Worm (Caenorhabditis elegans) whole organism, late embryonic: ENCODE measurements around the gene mab-10.

Experiments used
- C08G9.2 ChIP-seq: sonication (generic microtip); optimal IDR thresholded peaks from 2 replicates; lab custom pipeline; 2016; ENCODE audit warnings: mild to moderate bottlenecking, missing genetic modification characterization, moderate library complexity, missing compliant biosample characterization
- C38D4.7 ChIP-seq: fragments of 200-800 bp; sonication (Bioruptor generic); optimal IDR thresholded peaks from 2 replicates; lab custom pipeline; 2018; ENCODE audit warnings: mild to moderate bottlenecking, missing genetic modification characterization, moderate library complexity, missing compliant biosample characterization
- F13H6.1 ChIP-seq: sonication (generic microtip); optimal IDR thresholded peaks from 2 replicates; lab custom pipeline; 2016; ENCODE audit warnings: missing genetic modification characterization, missing compliant biosample characterization
- K02D7.2 ChIP-seq: sonication (generic microtip); optimal IDR thresholded peaks from 2 replicates; lab custom pipeline; 2017; ENCODE audit warnings: mild to moderate bottlenecking, missing genetic modification characterization, missing compliant biosample characterization
- K09A11.1 ChIP-seq: sonication (generic microtip); optimal IDR thresholded peaks from 2 replicates; lab custom pipeline; 2017; ENCODE audit warnings: antibody characterized with exemption, mild to moderate bottlenecking, missing genetic modification characterization, missing compliant biosample characterization; ENCODE audit not compliant: insufficient read depth
- ahr-1 ChIP-seq: sonication (generic microtip); optimal IDR thresholded peaks from 2 replicates; lab custom pipeline; 2016; ENCODE audit warnings: missing genetic modification characterization, missing compliant biosample characterization
- ama-1 ChIP-seq: fragments of 150-350 bp; optimal IDR thresholded peaks from 2 replicates; lab custom pipeline; 2014
- ceh-14 ChIP-seq: sonication (generic microtip); optimal IDR thresholded peaks from 2 replicates; lab custom pipeline; 2016; ENCODE audit warnings: missing genotype, missing genetic modification characterization, missing compliant biosample characterization
- ceh-18 ChIP-seq: sonication (generic microtip); optimal IDR thresholded peaks from 2 replicates; lab custom pipeline; 2016; ENCODE audit warnings: missing genetic modification characterization, missing compliant biosample characterization
- ceh-22 ChIP-seq: sonication (generic microtip); optimal IDR thresholded peaks from 2 replicates; lab custom pipeline; 2017; ENCODE audit warnings: missing biosample characterization, missing genetic modification characterization
- ceh-24 ChIP-seq: sonication (generic microtip); optimal IDR thresholded peaks from 2 replicates; lab custom pipeline; 2016; ENCODE audit warnings: mild to moderate bottlenecking, missing genetic modification characterization, missing compliant biosample characterization
- ceh-30 ChIP-seq: fragments of 150-350 bp; optimal IDR thresholded peaks from 2 replicates; lab custom pipeline; 2014; ENCODE audit warnings: missing biosample characterization, missing genetic modification characterization
- ceh-34 ChIP-seq: sonication (generic microtip); optimal IDR thresholded peaks from 2 replicates; lab custom pipeline; 2016; ENCODE audit warnings: mild to moderate bottlenecking, missing genetic modification characterization, missing compliant biosample characterization
- ceh-6 ChIP-seq: fragments of 200-800 bp; sonication (Bioruptor generic); optimal IDR thresholded peaks from 2 replicates; lab custom pipeline; 2018; ENCODE audit warnings: mild to moderate bottlenecking, missing genetic modification characterization, missing compliant biosample characterization
- che-1 ChIP-seq: sonication (generic microtip); optimal IDR thresholded peaks from 2 replicates; lab custom pipeline; 2016; ENCODE audit warnings: mild to moderate bottlenecking, missing genetic modification characterization, missing compliant biosample characterization
- dmd-4 ChIP-seq: sonication (generic microtip); optimal IDR thresholded peaks from 2 replicates; lab custom pipeline; 2016; ENCODE audit warnings: borderline replicate concordance, missing genetic modification characterization, missing compliant biosample characterization
- dve-1 ChIP-seq: sonication (generic microtip); optimal IDR thresholded peaks from 2 replicates; lab custom pipeline; 2017; ENCODE audit warnings: antibody characterized with exemption, mild to moderate bottlenecking, missing genetic modification characterization, missing compliant biosample characterization
- elt-2 ChIP-seq: sonication (generic microtip); optimal IDR thresholded peaks from 2 replicates; lab custom pipeline; 2016; ENCODE audit warnings: missing genetic modification reagents, missing genetic modification characterization, missing compliant biosample characterization
- elt-4 ChIP-seq: sonication (generic microtip); optimal IDR thresholded peaks from 2 replicates; lab custom pipeline; 2016; ENCODE audit warnings: missing genetic modification characterization, missing compliant biosample characterization
- eyg-1 ChIP-seq: sonication (generic microtip); optimal IDR thresholded peaks from 2 replicates; lab custom pipeline; 2016; ENCODE audit warnings: missing genotype, missing genetic modification characterization, missing compliant biosample characterization
- fax-1 ChIP-seq: sonication (generic microtip); optimal IDR thresholded peaks from 2 replicates; lab custom pipeline; 2016; ENCODE audit warnings: missing genotype, missing genetic modification characterization, missing compliant biosample characterization
- fkh-10 ChIP-seq: fragments of 150-350 bp; optimal IDR thresholded peaks from 2 replicates; lab custom pipeline; 2014; ENCODE audit warnings: missing biosample characterization, missing genetic modification reagents, missing genetic modification characterization
- gmeb-2 ChIP-seq: sonication (generic microtip); optimal IDR thresholded peaks from 2 replicates; lab custom pipeline; 2016; ENCODE audit warnings: missing genetic modification characterization, inconsistent platforms, missing compliant biosample characterization
- hlh-15 ChIP-seq: sonication (generic microtip); optimal IDR thresholded peaks from 2 replicates; lab custom pipeline; 2016; ENCODE audit warnings: missing genetic modification characterization, missing compliant biosample characterization
- hlh-6 ChIP-seq: sonication (generic microtip); optimal IDR thresholded peaks from 2 replicates; lab custom pipeline; 2016; ENCODE audit warnings: missing genotype, missing genetic modification characterization, missing compliant biosample characterization
- madf-2 ChIP-seq: sonication (generic microtip); optimal IDR thresholded peaks from 2 replicates; lab custom pipeline; 2017; ENCODE audit warnings: missing genetic modification characterization, missing compliant biosample characterization
- nfya-1 ChIP-seq: sonication (generic microtip); optimal IDR thresholded peaks from 2 replicates; lab custom pipeline; 2017; ENCODE audit warnings: missing genetic modification characterization, mild to moderate bottlenecking, missing compliant biosample characterization, antibody characterized with exemption, moderate library complexity
- npax-4 ChIP-seq: sonication (generic microtip); optimal IDR thresholded peaks from 2 replicates; lab custom pipeline; 2016; ENCODE audit warnings: missing genetic modification characterization, missing compliant biosample characterization
- odd-2 ChIP-seq: sonication (generic microtip); optimal IDR thresholded peaks from 2 replicates; lab custom pipeline; 2017; ENCODE audit warnings: antibody characterized with exemption, mild to moderate bottlenecking, missing genetic modification characterization, missing compliant biosample characterization
- pat-9 ChIP-seq: fragments of 200-800 bp; sonication (Bioruptor generic); optimal IDR thresholded peaks from 2 replicates; lab custom pipeline; 2018; ENCODE audit warnings: mild to moderate bottlenecking, missing genetic modification characterization, moderate library complexity, missing compliant biosample characterization
- pha-4 ChIP-seq: fragments of 150-350 bp; optimal IDR thresholded peaks from 2 replicates; lab custom pipeline; 2018; ENCODE audit warnings: missing biosample characterization, missing genetic modification reagents, missing genetic modification characterization
- pros-1 ChIP-seq: fragments of 150-350 bp; optimal IDR thresholded peaks from 2 replicates; lab custom pipeline; 2014; ENCODE audit warnings: missing biosample characterization, missing genetic modification reagents, missing genetic modification characterization
- rnt-1 ChIP-seq: sonication (generic microtip); optimal IDR thresholded peaks from 2 replicates; lab custom pipeline; 2016; ENCODE audit warnings: missing genetic modification characterization, missing compliant biosample characterization
- sdc-2 ChIP-seq: sonication (generic microtip); optimal IDR thresholded peaks from 2 replicates; lab custom pipeline; 2016; ENCODE audit warnings: missing genotype, missing genetic modification characterization, missing compliant biosample characterization
- sox-4 ChIP-seq: sonication (generic microtip); optimal IDR thresholded peaks from 2 replicates; lab custom pipeline; 2017; ENCODE audit warnings: mild to moderate bottlenecking, missing genetic modification characterization, inconsistent platforms, missing compliant biosample characterization
- tbx-2 ChIP-seq: sonication (generic microtip); optimal IDR thresholded peaks from 2 replicates; lab custom pipeline; 2016; ENCODE audit warnings: missing genetic modification characterization, missing compliant biosample characterization
- tbx-7 ChIP-seq: sonication (generic microtip); optimal IDR thresholded peaks from 2 replicates; lab custom pipeline; 2016; ENCODE audit warnings: missing genotype, missing genetic modification characterization, missing compliant biosample characterization
- ttx-3 ChIP-seq: sonication (generic microtip); optimal IDR thresholded peaks from 2 replicates; lab custom pipeline; 2016; ENCODE audit warnings: missing genetic modification reagents, missing genetic modification characterization, missing compliant biosample characterization
- unc-3 ChIP-seq, 2 experiments: fragments of 200-800 bp in 1 of 2; sonication (Bioruptor generic) in 1 of 2; sonication (generic microtip) in 1 of 2; conservative IDR thresholded peaks in 1 of 2; optimal IDR thresholded peaks in 1 of 2; 2 replicates each; pipeline versions ENCODE4 v1.3.6 to Lab custom; 2016 to 2022; ENCODE audit warnings: missing compliant biosample characterization in 2 of 2, missing genetic modification characterization in 2 of 2, missing genetic modification reagents in 1 of 2
- unc-55 ChIP-seq: sonication (generic microtip); optimal IDR thresholded peaks from 2 replicates; lab custom pipeline; 2017; ENCODE audit warnings: missing biosample characterization, missing genetic modification reagents, missing genetic modification characterization

The mab-10 gene

ce11 chrII:10527649-10528134, at the start of gene mab-10:
mab-10 (plus strand) TSS chrII:10528084.
- TF ChIP-seq fax-1 (tag; lab: Kevin White, UChicago): peak; percentile 14
- no peak for TF ChIP-seq C38D4.7
- peak; percentile 49 for TF ChIP-seq elt-4 (tag; lab: Kevin White, UChicago)

ce11 chrII:10479348-10479747, 48.5 kb upstream of the mab-10 start, which contains the start of gene clec-59:
clec-59 (minus strand) TSS chrII:10479448.
- no peak for TF ChIP-seq ahr-1 (tag; lab: Kevin White, UChicago)
- no peak for TF ChIP-seq pat-9 (tag; lab: Kevin White, UChicago)
- TF ChIP-seq che-1 (tag; lab: Kevin White, UChicago): no peak
- no peak for TF ChIP-seq ceh-22 (tag; lab: Kevin White, UChicago)
- no peak for TF ChIP-seq elt-2 (tag; lab: Kevin White, UChicago)
- TF ChIP-seq fkh-10 (GFP tag; lab: Kevin White, UChicago): no peak
- no peak for TF ChIP-seq tbx-2 (tag; lab: Kevin White, UChicago)
- no peak for TF ChIP-seq hlh-6 (tag; lab: Kevin White, UChicago)
- TF ChIP-seq C38D4.7: no peak
- TF ChIP-seq pros-1: no peak
- no peak for TF ChIP-seq nfya-1
- TF ChIP-seq eyg-1 (tag; lab: Kevin White, UChicago): no peak
- TF ChIP-seq sdc-2 (tag; lab: Kevin White, UChicago): no peak
- no peak for TF ChIP-seq dmd-4 (tag; lab: Kevin White, UChicago)

ce11 chrII:10480043-10480442, 47.8 kb upstream of the mab-10 start:
- TF ChIP-seq madf-2 (tag; lab: Kevin White, UChicago) (no peak), tbx-7 (no peak), pat-9 (tag; lab: Kevin White, UChicago) (no peak), ceh-6 (no peak), fkh-10 (GFP tag; lab: Kevin White, UChicago) (no peak), ceh-30 (tag; lab: Kevin White, UChicago) (no peak), ttx-3 (tag; lab: Kevin White, UChicago) (no peak), elt-4 (tag; lab: Kevin White, UChicago) (no peak), ceh-14 (tag; lab: Kevin White, UChicago) (no peak), K09A11.1 (no peak), ceh-34 (tag; lab: Kevin White, UChicago) (no peak), odd-2 (tag; lab: Kevin White, UChicago) (no peak), ama-1 (lab: Kevin White, UChicago) (no peak), gmeb-2 (tag; lab: Kevin White, UChicago) (no peak), F13H6.1 (no peak), eyg-1 (tag; lab: Kevin White, UChicago) (no peak), K02D7.2 (no peak), sox-4 (tag; lab: Kevin White, UChicago) (no peak), C08G9.2 (tag; lab: Kevin White, UChicago) (no peak)
- TF ChIP-seq, all 69 proteins: peak for 0

- TF ChIP-seq elt-2 (tag; lab: Kevin White, UChicago): no peak
- no peak for TF ChIP-seq ceh-22 (tag; lab: Kevin White, UChicago)
- TF ChIP-seq ama-1 (lab: Kevin White, UChicago): no peak
- no peak for TF ChIP-seq pat-9 (tag; lab: Kevin White, UChicago)
- no peak for TF ChIP-seq tbx-2 (tag; lab: Kevin White, UChicago)
- TF ChIP-seq unc-3 (GFP tag; conservative IDR thresholded peaks at IDR 0.05; lab: Robert Waterston, UW): no peak
- no peak for TF ChIP-seq unc-3 (tag; optimal IDR thresholded peaks at IDR 0.05; lab: Kevin White, UChicago)
- TF ChIP-seq dve-1 (tag; lab: Kevin White, UChicago): no peak
- TF ChIP-seq ceh-24 (tag; lab: Kevin White, UChicago): no peak
- no peak for TF ChIP-seq fax-1 (tag; lab: Kevin White, UChicago)
- TF ChIP-seq che-1 (tag; lab: Kevin White, UChicago): no peak
- TF ChIP-seq dmd-4 (tag; lab: Kevin White, UChicago): no peak
- TF ChIP-seq rnt-1 (tag; lab: Kevin White, UChicago): no peak
- TF ChIP-seq ceh-18 (tag; lab: Kevin White, UChicago): no peak
- no peak for TF ChIP-seq pha-4 (tag; lab: Kevin White, UChicago)
- TF ChIP-seq tbx-7: no peak
- TF ChIP-seq hlh-15 (tag; lab: Kevin White, UChicago): no peak
- no peak for TF ChIP-seq npax-4 (tag; lab: Kevin White, UChicago)
- no peak for TF ChIP-seq unc-55 (GFP tag; lab: Kevin White, UChicago)
These were observed 45.9 kb upstream of the mab-10 start, which contains the start of the genes clec-60 and ZK666.11 for ce11 chrII:10481824-10482556. clec-60 (minus strand) TSS chrII:10481874. ZK666.11 (plus strand) TSS chrII:10482522.
